Worm (Caenorhabditis elegans) whole organism, L2 larva: ENCODE results near the gene ndua-8.
A peak's percentile ranks its signal among the peaks of the same experiment; 100 is the strongest.

Source experiments
- C34F6.9 ChIP-seq: fragments of 150-350 bp; optimal IDR thresholded peaks from 2 replicates; lab custom pipeline; 2014; ENCODE audit warnings: missing biosample characterization, missing genetic modification characterization
- F13H6.1 ChIP-seq: sonication (generic microtip); optimal IDR thresholded peaks from 2 replicates; lab custom pipeline; 2016; ENCODE audit warnings: missing genetic modification characterization, missing compliant biosample characterization
- R02D3.7 ChIP-seq: fragments of 150-350 bp; optimal IDR thresholded peaks from 2 replicates; lab custom pipeline; 2014; ENCODE audit warnings: missing biosample characterization, missing genetic modification characterization
- Y55F3AM.14 ChIP-seq: fragments of 200-800 bp; sonication (Bioruptor generic); optimal IDR thresholded peaks from 2 replicates; lab custom pipeline; 2018; ENCODE audit warnings: mild to moderate bottlenecking, missing genetic modification characterization, missing compliant biosample characterization
- ZK546.5 ChIP-seq: sonication (generic microtip); optimal IDR thresholded peaks from 2 replicates; lab custom pipeline; 2017; ENCODE audit warnings: missing biosample characterization, missing genetic modification characterization
- alr-1 ChIP-seq: fragments of 150-350 bp; optimal IDR thresholded peaks from 2 replicates; lab custom pipeline; 2014; ENCODE audit warnings: missing biosample characterization, missing genetic modification characterization
- aly-2 ChIP-seq: fragments of 150-350 bp; optimal IDR thresholded peaks from 2 replicates; lab custom pipeline; 2014; ENCODE audit warnings: missing biosample characterization, missing genetic modification characterization
- ama-1 ChIP-seq: fragments of 150-350 bp; optimal IDR thresholded peaks from 2 replicates; lab custom pipeline; 2018; ENCODE audit warnings: inconsistent platforms
- blmp-1 ChIP-seq: sonication (generic microtip); optimal IDR thresholded peaks from 2 replicates; lab custom pipeline; 2017; ENCODE audit warnings: missing genetic modification characterization, mild to moderate bottlenecking, missing compliant biosample characterization, antibody characterized with exemption, moderate library complexity; ENCODE audit not compliant: insufficient read depth
- ceh-16 ChIP-seq: fragments of 150-350 bp; optimal IDR thresholded peaks from 2 replicates; lab custom pipeline; 2014; ENCODE audit warnings: missing biosample characterization, missing genetic modification characterization
- ceh-82 ChIP-seq: fragments of 150-350 bp; optimal IDR thresholded peaks from 2 replicates; lab custom pipeline; 2014; ENCODE audit warnings: missing biosample characterization, missing genetic modification characterization
- crh-2 ChIP-seq: sonication (generic microtip); optimal IDR thresholded peaks from 2 replicates; lab custom pipeline; 2017; ENCODE audit warnings: missing biosample characterization, missing genetic modification characterization
- dmd-4 ChIP-seq: sonication (generic microtip); optimal IDR thresholded peaks from 2 replicates; lab custom pipeline; 2017; ENCODE audit warnings: missing biosample characterization, missing genetic modification characterization
- egl-27 ChIP-seq: sonication (generic microtip); optimal IDR thresholded peaks from 3 replicates; lab custom pipeline; 2017; ENCODE audit warnings: missing biosample characterization, missing genetic modification reagents, missing genetic modification characterization
- elt-1 ChIP-seq: fragments of 150-350 bp; optimal IDR thresholded peaks from 2 replicates; lab custom pipeline; 2014; ENCODE audit warnings: missing biosample characterization, missing genetic modification characterization
- elt-3 ChIP-seq: sonication (generic microtip); optimal IDR thresholded peaks from 2 replicates; lab custom pipeline; 2017; ENCODE audit warnings: missing biosample characterization, missing genetic modification characterization
- fos-1 ChIP-seq: fragments of 150-350 bp; optimal IDR thresholded peaks from 2 replicates; lab custom pipeline; 2014; ENCODE audit warnings: missing biosample characterization, missing genetic modification characterization
- gmeb-1 ChIP-seq: fragments of 150-350 bp; optimal IDR thresholded peaks from 2 replicates; lab custom pipeline; 2014; ENCODE audit warnings: missing biosample characterization, missing genetic modification characterization
- lin-11 ChIP-seq: fragments of 150-350 bp; sonication (generic microtip); optimal IDR thresholded peaks from 2 replicates; lab custom pipeline; 2014; ENCODE audit warnings: missing biosample characterization, missing genetic modification characterization, inconsistent platforms, mixed read lengths
- lin-13 ChIP-seq: fragments of 150-350 bp; optimal IDR thresholded peaks from 2 replicates; lab custom pipeline; 2014; ENCODE audit warnings: missing biosample characterization, missing genetic modification reagents, missing genetic modification characterization
- lin-39 ChIP-seq: fragments of 150-350 bp; optimal IDR thresholded peaks from 2 replicates; lab custom pipeline; 2014; ENCODE audit warnings: missing biosample characterization, missing genetic modification reagents, missing genetic modification characterization
- lsy-2 ChIP-seq, 2 experiments: fragments of 150-350 bp in 1 of 2; sonication (generic microtip) in 1 of 2; optimal IDR thresholded peaks; 2 replicates each; lab custom pipeline; 2014 to 2017; ENCODE audit warnings: missing biosample characterization in 2 of 2, missing genetic modification characterization in 2 of 2
- mab-5 ChIP-seq: fragments of 150-350 bp; optimal IDR thresholded peaks from 2 replicates; lab custom pipeline; 2014; ENCODE audit warnings: missing biosample characterization, missing genetic modification characterization
- mbf-1 ChIP-seq: sonication (generic microtip); optimal IDR thresholded peaks from 2 replicates; lab custom pipeline; 2017; ENCODE audit warnings: missing biosample characterization, missing genetic modification characterization
- mdl-1 ChIP-seq, 2 experiments: fragments of 150-350 bp in 1 of 2; sonication (generic microtip) in 1 of 2; optimal IDR thresholded peaks; 2 replicates each; lab custom pipeline; 2017; ENCODE audit warnings: missing biosample characterization in 2 of 2, missing genetic modification characterization in 2 of 2
- nhr-10 ChIP-seq: sonication (generic microtip); optimal IDR thresholded peaks from 2 replicates; lab custom pipeline; 2017; ENCODE audit warnings: missing biosample characterization, missing genetic modification characterization
- nhr-11 ChIP-seq: fragments of 150-350 bp; optimal IDR thresholded peaks from 2 replicates; lab custom pipeline; 2014; ENCODE audit warnings: missing biosample characterization, missing genetic modification characterization
- nhr-12 ChIP-seq: fragments of 150-350 bp; optimal IDR thresholded peaks from 2 replicates; lab custom pipeline; 2014; ENCODE audit warnings: missing biosample characterization, missing genetic modification characterization
- nhr-129 ChIP-seq: fragments of 150-350 bp; optimal IDR thresholded peaks from 2 replicates; lab custom pipeline; 2014; ENCODE audit warnings: missing biosample characterization, missing genetic modification characterization
- nhr-21 ChIP-seq: fragments of 150-350 bp; optimal IDR thresholded peaks from 2 replicates; lab custom pipeline; 2014; ENCODE audit warnings: missing biosample characterization, missing genetic modification characterization
- nhr-23 ChIP-seq: fragments of 150-350 bp; optimal IDR thresholded peaks from 2 replicates; lab custom pipeline; 2014; ENCODE audit warnings: missing biosample characterization, missing genetic modification reagents, missing genetic modification characterization
- nhr-237 ChIP-seq: fragments of 150-350 bp; optimal IDR thresholded peaks from 2 replicates; lab custom pipeline; 2014; ENCODE audit warnings: missing biosample characterization, missing genetic modification characterization
- nhr-25 ChIP-seq: fragments of 150-350 bp; sonication (generic microtip); optimal IDR thresholded peaks from 3 replicates; lab custom pipeline; 2014; ENCODE audit warnings: missing biosample characterization, missing genetic modification characterization
- nhr-6 ChIP-seq: fragments of 150-350 bp; optimal IDR thresholded peaks from 2 replicates; lab custom pipeline; 2014; ENCODE audit warnings: missing biosample characterization, missing genetic modification characterization
- nhr-77 ChIP-seq: fragments of 150-350 bp; optimal IDR thresholded peaks from 2 replicates; lab custom pipeline; 2014; ENCODE audit warnings: missing biosample characterization, missing genetic modification characterization
- peb-1 ChIP-seq: fragments of 150-350 bp; optimal IDR thresholded peaks from 2 replicates; lab custom pipeline; 2014; ENCODE audit warnings: missing biosample characterization, missing genetic modification characterization
- sem-4 ChIP-seq: fragments of 150-350 bp; optimal IDR thresholded peaks from 2 replicates; lab custom pipeline; 2014; ENCODE audit warnings: missing biosample characterization, missing genetic modification reagents, missing genetic modification characterization
- skn-1 ChIP-seq: sonication (generic microtip); optimal IDR thresholded peaks from 2 replicates; lab custom pipeline; 2017; ENCODE audit warnings: missing biosample characterization, missing genetic modification characterization
- sma-3 ChIP-seq: sonication (generic microtip); optimal IDR thresholded peaks from 2 replicates; lab custom pipeline; 2016; ENCODE audit warnings: missing genetic modification reagents, missing genetic modification characterization, missing compliant biosample characterization
- sma-9 ChIP-seq, 2 experiments: fragments of 150-350 bp in 1 of 2; sonication (generic microtip) in 1 of 2; optimal IDR thresholded peaks; 2 replicates each; lab custom pipeline; 2014 to 2016; ENCODE audit warnings: missing genetic modification characterization in 2 of 2, mild to moderate bottlenecking in 1 of 2, missing biosample characterization in 1 of 2, missing compliant biosample characterization in 1 of 2, missing genetic modification reagents in 1 of 2, moderate library complexity in 1 of 2
- snpc-4 ChIP-seq: fragments of 150-350 bp; optimal IDR thresholded peaks from 2 replicates; lab custom pipeline; 2014; ENCODE audit warnings: missing biosample characterization, missing genetic modification characterization
- unc-39 ChIP-seq: fragments of 150-350 bp; optimal IDR thresholded peaks from 2 replicates; lab custom pipeline; 2014; ENCODE audit warnings: missing biosample characterization, missing genetic modification characterization
- unc-55 ChIP-seq: fragments of 150-350 bp; sonication (generic microtip); optimal IDR thresholded peaks from 3 replicates; lab custom pipeline; 2014; ENCODE audit warnings: missing biosample characterization, missing genetic modification reagents, missing genetic modification characterization
- unc-62 ChIP-seq: fragments of 150-350 bp; optimal IDR thresholded peaks from 2 replicates; lab custom pipeline; 2014; ENCODE audit warnings: missing biosample characterization, missing genetic modification reagents, missing genetic modification characterization
- zag-1 ChIP-seq: fragments of 150-350 bp; optimal IDR thresholded peaks from 2 replicates; lab custom pipeline; 2014; ENCODE audit warnings: missing biosample characterization, missing genetic modification characterization
- ztf-1 ChIP-seq: fragments of 200-800 bp; sonication (Bioruptor generic); conservative IDR thresholded peaks from 2 replicates; pipeline ENCODE4 v1.3.6; 2022; ENCODE audit warnings: missing genetic modification characterization, missing compliant biosample characterization
- ztf-11 ChIP-seq: sonication (generic microtip); optimal IDR thresholded peaks from 2 replicates; lab custom pipeline; 2017; ENCODE audit warnings: missing biosample characterization, missing genetic modification characterization
- ztf-4 ChIP-seq: fragments of 150-350 bp; optimal IDR thresholded peaks from 2 replicates; lab custom pipeline; 2014; ENCODE audit warnings: missing biosample characterization, missing genetic modification characterization

The ndua-8 gene

ce11 chrIII:2528621-2529113, at the start of gene ndua-8, which contains the start of the genes Y54F10AM.15 and rbc-2:
Gene ndua-8 (plus strand): TSS chrIII:2529063.
Gene Y54F10AM.15 (minus strand): TSS chrIII:2528679.
Gene rbc-2 (minus strand): TSS chrIII:2528689.
- peak; percentile 87 for TF ChIP-seq F13H6.1 (tag; lab: Kevin White, UChicago)
- TF ChIP-seq dmd-4 (tag; lab: Kevin White, UChicago), result peak; percentile 17
- TF ChIP-seq skn-1 (tag; lab: Kevin White, UChicago), result peak; percentile 27
- no peak for TF ChIP-seq nhr-23 (tag; lab: Kevin White, UChicago)
- no peak for TF ChIP-seq alr-1 (tag; lab: Kevin White, UChicago)
- TF ChIP-seq nhr-6 (tag; lab: Kevin White, UChicago), result peak; percentile 84
- TF ChIP-seq elt-1, result no peak
- peak; percentile 96 for TF ChIP-seq lin-13 (GFP tag; lab: Kevin White, UChicago)
- TF ChIP-seq R02D3.7 (tag; lab: Kevin White, UChicago), result peak; percentile 99
- peak; percentile 92 for TF ChIP-seq mab-5 (tag; lab: Kevin White, UChicago)
- TF ChIP-seq unc-39 (tag; lab: Kevin White, UChicago), result no peak
- TF ChIP-seq ztf-11 (tag; lab: Kevin White, UChicago), result no peak
- peak; percentile 90 to 97 for TF ChIP-seq lsy-2 (tag; optimal IDR thresholded peaks at IDR 0.05; lab: Kevin White, UChicago)
- TF ChIP-seq nhr-11 (tag; lab: Kevin White, UChicago), result no peak
- TF ChIP-seq sma-9 (GFP tag; optimal IDR thresholded peaks at IDR 0.05; lab: Kevin White, UChicago), result no peak
- no peak for TF ChIP-seq sma-9 (tag; optimal IDR thresholded peaks at IDR 0.05; lab: Kevin White, UChicago)
- TF ChIP-seq blmp-1 (tag; lab: Kevin White, UChicago), result peak; percentile 54
- no peak for TF ChIP-seq nhr-237 (tag; lab: Kevin White, UChicago)
- peak; percentile 97 for TF ChIP-seq C34F6.9 (tag; lab: Kevin White, UChicago)
- TF ChIP-seq lin-39, result no peak
- peak; percentile 19 for TF ChIP-seq ceh-16 (tag; lab: Kevin White, UChicago)
- peak; percentile 10 for TF ChIP-seq Y55F3AM.14 (GFP tag; lab: Kevin White, UChicago)
- peak; percentile 79 for TF ChIP-seq lin-11 (tag; lab: Kevin White, UChicago)
- TF ChIP-seq egl-27 (tag; lab: Kevin White, UChicago), result peak; percentile 85
- TF ChIP-seq ama-1 (lab: Kevin White, UChicago), result no peak
- TF ChIP-seq ceh-82, result peak; percentile 79
- peak; percentile 89 for TF ChIP-seq nhr-21 (tag; lab: Kevin White, UChicago)
- peak; percentile 72 for TF ChIP-seq fos-1 (tag; lab: Kevin White, UChicago)
- TF ChIP-seq aly-2 (tag; lab: Kevin White, UChicago), result no peak
- peak; percentile 54 for TF ChIP-seq nhr-77 (tag; lab: Kevin White, UChicago)
- TF ChIP-seq nhr-12 (tag; lab: Kevin White, UChicago), result no peak
- TF ChIP-seq unc-62 (GFP tag; lab: Kevin White, UChicago), result no peak
- TF ChIP-seq crh-2 (tag; lab: Kevin White, UChicago), result peak; percentile 99
- TF ChIP-seq nhr-10 (tag; lab: Kevin White, UChicago), result no peak
- no peak for TF ChIP-seq ztf-1 (GFP tag; lab: Robert Waterston, UW)
- peak; percentile 76 for TF ChIP-seq snpc-4
- peak; percentile 77 for TF ChIP-seq sem-4 (tag; lab: Kevin White, UChicago)
- no peak for TF ChIP-seq mbf-1 (tag; lab: Kevin White, UChicago)
- TF ChIP-seq mdl-1 (tag; optimal IDR thresholded peaks at IDR 0.05; lab: Kevin White, UChicago), result peak in 1 of 2 experiments; percentile 62
- TF ChIP-seq sma-3 (GFP tag; lab: Kevin White, UChicago), result peak; percentile 92
- peak; percentile 99 for TF ChIP-seq unc-55
- peak; percentile 84 for TF ChIP-seq nhr-129 (tag; lab: Kevin White, UChicago)
- TF ChIP-seq gmeb-1 (tag; lab: Kevin White, UChicago), result peak; percentile 91
- TF ChIP-seq ztf-4 (tag; lab: Kevin White, UChicago), result peak; percentile 88
- peak; percentile 69 for TF ChIP-seq zag-1 (tag; lab: Kevin White, UChicago)
- peak; percentile 92 for TF ChIP-seq nhr-25 (tag; lab: Kevin White, UChicago)
- TF ChIP-seq ZK546.5 (tag; lab: Kevin White, UChicago), result peak; percentile 67
- no peak for TF ChIP-seq peb-1
- TF ChIP-seq elt-3 (tag; lab: Kevin White, UChicago), result no peak
